Fruit fly (Drosophila melanogaster) whole organism, pupa: ENCODE data around the gene hng3.
A peak's percentile ranks its signal among the peaks of the same experiment; 100 is the strongest.

ENCODE experiments used
- CG13204 ChIP-seq: fragments of 200-800 bp; sonication (Bioruptor generic); optimal IDR thresholded peaks from 2 replicates; lab custom pipeline; 2018; ENCODE audit warnings: missing biosample characterization, mild to moderate bottlenecking, missing genetic modification characterization, moderate library complexity
- CG9948 ChIP-seq: fragments of 200-800 bp; sonication (Bioruptor generic); optimal IDR thresholded peaks from 2 replicates; lab custom pipeline; 2018; ENCODE audit warnings: missing biosample characterization, mild to moderate bottlenecking, missing genetic modification characterization, moderate library complexity
- D1 ChIP-seq: fragments of 200-800 bp; sonication (Bioruptor generic); optimal IDR thresholded peaks from 2 replicates; lab custom pipeline; 2018; ENCODE audit warnings: missing biosample characterization, mild to moderate bottlenecking, missing genetic modification characterization, moderate library complexity
- EcR ChIP-seq: fragments of 200-800 bp; sonication (Bioruptor generic); optimal IDR thresholded peaks from 3 replicates; lab custom pipeline; 2019; ENCODE audit warnings: missing biosample characterization, missing genetic modification characterization, mild to moderate bottlenecking, moderate library complexity, missing genetic modification reagents
- Ets98B ChIP-seq: fragments of 200-800 bp; sonication (Bioruptor generic); IDR thresholded peaks from 2 replicates; pipeline ENCODE4 v1.3.6; 2022; ENCODE audit warnings: missing biosample characterization, missing genetic modification characterization
- Pif1B ChIP-seq: fragments of 200-800 bp; sonication (Bioruptor generic); optimal IDR thresholded peaks from 3 replicates; lab custom pipeline; 2016; ENCODE audit warnings: missing biosample characterization, missing genetic modification characterization
- fd96Ca ChIP-seq: fragments of 200-800 bp; sonication (Bioruptor generic); IDR thresholded peaks from 3 replicates; pipeline ENCODE4 v1.3.6; 2022; ENCODE audit warnings: missing biosample characterization, missing genetic modification characterization
- rn ChIP-seq: fragments of 200-800 bp; sonication (Bioruptor generic); IDR thresholded peaks from 2 replicates; pipeline ENCODE4 v1.3.6; 2022; ENCODE audit warnings: missing biosample characterization, missing genetic modification characterization

DNA sequence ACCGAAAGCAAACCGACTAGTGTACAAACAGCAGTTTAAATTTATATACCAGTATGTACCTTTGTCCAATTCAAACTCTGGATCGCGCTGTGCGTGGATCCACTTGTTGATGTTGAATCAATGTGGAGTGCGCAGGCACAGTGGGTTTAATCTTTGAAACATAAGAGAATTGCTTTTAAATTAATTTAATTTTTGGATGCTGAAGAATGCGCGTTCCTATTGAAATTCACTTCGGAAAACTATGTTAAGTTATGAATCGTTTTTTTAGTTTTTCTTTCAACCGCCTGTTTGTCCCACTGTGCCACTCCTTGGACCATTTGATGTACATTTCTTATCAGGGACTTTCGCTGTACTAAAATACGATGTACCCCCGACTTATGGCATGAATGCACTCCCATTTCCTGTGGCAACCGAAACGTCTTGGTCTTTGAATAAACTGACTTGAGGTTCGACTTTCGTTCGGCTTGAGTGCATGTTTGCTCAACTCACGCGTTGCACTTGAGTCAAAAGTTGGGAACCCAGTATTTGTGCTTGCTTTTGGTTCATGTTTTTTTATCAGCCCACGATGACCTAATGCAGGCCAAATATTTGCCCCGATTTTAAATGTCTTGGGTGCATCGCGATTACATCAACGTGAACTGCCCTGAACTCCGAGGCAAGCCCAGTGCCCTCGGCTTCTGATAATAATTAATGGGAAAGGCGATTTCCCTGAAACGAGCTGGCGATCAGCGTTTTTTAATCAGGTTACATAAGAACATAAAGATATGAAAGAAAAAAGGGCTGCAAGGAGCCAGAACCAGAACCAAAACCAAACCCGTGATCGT is 30.6 kb downstream of the hng3 start:
- TF ChIP-seq fd96Ca = peak; percentile 95
- TF ChIP-seq CG13204 (GFP tag; lab: Kevin White, UChicago) = peak; percentile 78
- peak; percentile 89 for TF ChIP-seq CG9948 (tag; lab: Kevin White, UChicago)
- TF ChIP-seq Pif1B = peak; percentile 94
- peak; percentile 90 for TF ChIP-seq rn (GFP tag; lab: Robert Waterston, UW)
- TF ChIP-seq D1 (tag; lab: Kevin White, UChicago) = peak; percentile 84
- peak; percentile 64 for TF ChIP-seq EcR (GFP tag; lab: Kevin White, UChicago)
- TF ChIP-seq Ets98B (GFP tag; lab: Robert Waterston, UW) = peak; percentile 86
